Worm (Caenorhabditis elegans) whole organism, L4 larva: ENCODE results near the gene Y105C5A.508.

Source experiments
- Y5F2A.4 ChIP-seq: fragments of 200-800 bp; sonication (Bioruptor generic); optimal IDR thresholded peaks from 2 replicates; lab custom pipeline; 2018; ENCODE audit warnings: mild to moderate bottlenecking, missing genetic modification characterization, missing compliant biosample characterization
- daf-8 ChIP-seq: fragments of 200-800 bp; sonication (Bioruptor generic); IDR thresholded peaks from 2 replicates; pipeline ENCODE4 v1.3.6; 2022; ENCODE audit warnings: missing genetic modification characterization, missing compliant biosample characterization
- dmd-8 ChIP-seq: fragments of 200-800 bp; sonication (Bioruptor generic); IDR thresholded peaks from 2 replicates; pipeline ENCODE4 v1.3.6; 2022; ENCODE audit warnings: missing genetic modification characterization, missing compliant biosample characterization
- egl-27 ChIP-seq: sonication (generic microtip); optimal IDR thresholded peaks from 3 replicates; lab custom pipeline; 2017; ENCODE audit warnings: missing biosample characterization, missing genetic modification reagents, missing genetic modification characterization
- fos-1 ChIP-seq: fragments of 150-350 bp; optimal IDR thresholded peaks from 2 replicates; lab custom pipeline; 2014; ENCODE audit warnings: missing biosample characterization, missing genetic modification characterization
- lin-15B ChIP-seq: fragments of 150-350 bp; sonication (generic microtip); optimal IDR thresholded peaks from 3 replicates; lab custom pipeline; 2014; ENCODE audit warnings: missing biosample characterization, missing genetic modification characterization
- madf-5 ChIP-seq, 2 experiments: fragments of 200-800 bp; sonication (Bioruptor generic); IDR thresholded peaks; 2 replicates each; pipeline ENCODE4 v1.3.6; 2022; ENCODE audit warnings: missing compliant biosample characterization in 2 of 2, missing genetic modification characterization in 2 of 2
- nhr-237 ChIP-seq: sonication (generic microtip); optimal IDR thresholded peaks from 2 replicates; lab custom pipeline; 2017; ENCODE audit warnings: missing biosample characterization, missing genetic modification characterization
- nhr-28 ChIP-seq: fragments of 150-350 bp; optimal IDR thresholded peaks from 2 replicates; lab custom pipeline; 2014; ENCODE audit warnings: missing biosample characterization, missing genetic modification characterization
- nhr-76 ChIP-seq: fragments of 150-350 bp; optimal IDR thresholded peaks from 2 replicates; lab custom pipeline; 2014; ENCODE audit warnings: missing biosample characterization, missing genetic modification characterization
- ztf-11 ChIP-seq: fragments of 150-350 bp; optimal IDR thresholded peaks from 2 replicates; lab custom pipeline; 2014; ENCODE audit warnings: missing biosample characterization, missing genetic modification characterization

DNA sequence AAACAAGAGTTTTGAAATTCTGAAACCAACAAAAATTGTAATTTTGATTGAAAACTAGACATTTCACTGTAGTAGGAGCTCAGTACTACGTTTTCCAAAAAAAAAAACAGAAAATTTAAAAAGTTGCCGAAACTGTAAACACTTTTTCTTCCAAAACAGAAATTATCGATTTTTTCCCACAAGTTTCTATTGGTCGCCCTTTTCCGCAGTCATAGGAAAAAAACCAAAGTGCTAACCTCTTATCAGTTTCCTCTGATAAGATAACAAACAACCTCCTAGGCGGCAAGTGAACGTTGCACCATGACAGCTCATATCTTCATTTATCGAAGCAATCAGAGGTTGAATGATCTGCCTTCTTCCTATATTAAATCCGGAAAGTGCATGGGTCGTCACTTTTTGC is 24.7 kb upstream of the Y105C5A.508 start:
- no peak for TF ChIP-seq dmd-8 (GFP tag; lab: Robert Waterston, UW)
- no peak for TF ChIP-seq Y5F2A.4
- TF ChIP-seq madf-5 (GFP tag; IDR thresholded peaks at IDR 0.05; lab: Robert Waterston, UW), result no peak
- TF ChIP-seq nhr-28 (tag; lab: Kevin White, UChicago), result no peak
- TF ChIP-seq egl-27 (tag; lab: Kevin White, UChicago), result no peak
- no peak for TF ChIP-seq daf-8 (GFP tag; lab: Robert Waterston, UW)
- no peak for TF ChIP-seq fos-1
- TF ChIP-seq ztf-11 (tag; lab: Kevin White, UChicago), result no peak
- TF ChIP-seq nhr-237 (tag; lab: Kevin White, UChicago), result no peak
- no peak for TF ChIP-seq lin-15B (tag; lab: Kevin White, UChicago)
- TF ChIP-seq nhr-76 (tag; lab: Kevin White, UChicago), result no peak
